Fruit fly (Drosophila melanogaster): ENCODE data around the gene Qtzl.

The Qtzl gene

dm6 chr2L:11963422-11964322 lies 31.9 kb upstream of the Qtzl start (continued):
- TF ChIP-seq CG2889 (GFP tag; IDR thresholded peaks at IDR 0.05) = no peak
- TF ChIP-seq chinmo (GFP tag; IDR thresholded peaks at IDR 0.05; ENCODE audit: partially characterized antibody) = 0 out of 4 replicates have a peak, but pooled peaks have one; percentile 39
- TF ChIP-seq tll (GFP tag; optimal IDR thresholded peaks at IDR 0.05) = no peak
- TF ChIP-seq CG10274 (GFP tag; optimal IDR thresholded peaks at IDR 0.05) = no peak

- no peak for TF ChIP-seq CG34224 (GFP tag; IDR thresholded peaks at IDR 0.05; ENCODE audit: partially characterized antibody)
- TF ChIP-seq Spps (tag; optimal IDR thresholded peaks at IDR 0.05) = no peak
- TF ChIP-seq Sox102F (GFP tag; optimal IDR thresholded peaks at IDR 0.05) = no peak
- no peak for TF ChIP-seq HmgZ (tag; optimal IDR thresholded peaks at IDR 0.05)
- TF ChIP-seq sens (GFP tag) = peak; percentile 79
- TF ChIP-seq CG12659 (GFP tag; optimal IDR thresholded peaks at IDR 0.05) = no peak
- TF ChIP-seq Drgx (GFP tag; IDR thresholded peaks at IDR 0.05) = 0 out of 2 replicates have a peak, but pooled peaks have one; percentile 12
- TF ChIP-seq phol (tag; optimal IDR thresholded peaks at IDR 0.05) = no peak
- TF ChIP-seq CG11247 (GFP tag; IDR thresholded peaks at IDR 0.05) = 0 out of 2 replicates have a peak, but pooled peaks have one; percentile 8
- no peak for TF ChIP-seq gem (tag; optimal IDR thresholded peaks at IDR 0.05)
- no peak for TF ChIP-seq NfI (GFP tag; optimal IDR thresholded peaks at IDR 0.05)
- TF ChIP-seq Ets65A (GFP tag) = peak; percentile 2
- TF ChIP-seq CG6689 (GFP tag; IDR thresholded peaks at IDR 0.05) = no peak
- TF ChIP-seq CG9876 (GFP tag; optimal IDR thresholded peaks at IDR 0.05) = no peak
- TF ChIP-seq sima (GFP tag; optimal IDR thresholded peaks at IDR 0.05) = no peak
- TF ChIP-seq CG13287 (GFP tag; IDR thresholded peaks at IDR 0.05; ENCODE audit: partially characterized antibody) = no peak
- no peak for TF ChIP-seq D19A (tag; optimal IDR thresholded peaks at IDR 0.05)
- TF ChIP-seq chn (GFP tag; optimal IDR thresholded peaks at IDR 0.05) = no peak
- TF ChIP-seq CkIIα-i1 (GFP tag; IDR thresholded peaks at IDR 0.05) = no peak
- no peak for TF ChIP-seq CG4360 (GFP tag; IDR thresholded peaks at IDR 0.05)
- peak; percentile 0 for TF ChIP-seq lbe (GFP tag; optimal IDR thresholded peaks at IDR 0.05)
- no peak for TF ChIP-seq CG17568 (GFP tag; optimal IDR thresholded peaks at IDR 0.05)
- TF ChIP-seq CG1024 (GFP tag; IDR thresholded peaks at IDR 0.05) = no peak
- peak; percentile 5 for TF ChIP-seq cg (GFP tag; optimal IDR thresholded peaks at IDR 0.05)
- TF ChIP-seq Hmr (GFP tag; optimal IDR thresholded peaks at IDR 0.05) = no peak
Measured at dm6 chr2L:11965610-11966594, 29.6 kb upstream of the Qtzl start.

dm6 chr2L:11968581-11969272 lies 26.8 kb upstream of the Qtzl start:
- peak; percentile 47 for TF ChIP-seq cg (GFP tag; optimal IDR thresholded peaks at IDR 0.05)
- peak; percentile 59 for TF ChIP-seq zen (tag; optimal IDR thresholded peaks at IDR 0.05)
- peak; percentile 10 for TF ChIP-seq pros (GFP tag; optimal IDR thresholded peaks at IDR 0.05)
- TF ChIP-seq twi (tag; optimal IDR thresholded peaks at IDR 0.05) = no peak
- TF ChIP-seq D19A (tag; optimal IDR thresholded peaks at IDR 0.05) = peak; percentile 80
- no peak for TF ChIP-seq CG11093 (GFP tag; IDR thresholded peaks at IDR 0.05)
- peak; percentile 40 for TF ChIP-seq cad (GFP tag; optimal IDR thresholded peaks at IDR 0.05)
- TF ChIP-seq Trl (optimal IDR thresholded peaks at IDR 0.05) = peak in 1 of 2 experiments; percentile 21
- TF ChIP-seq Trl (GFP tag; optimal IDR thresholded peaks at IDR 0.05) = no peak
- TF ChIP-seq ken (GFP tag; IDR thresholded peaks at IDR 0.05) = no peak
- peak; percentile 69; the same call in 1 of the 3 replicates for TF ChIP-seq CG6175 (GFP tag; IDR thresholded peaks at IDR 0.05)
- TF ChIP-seq CG1832 (GFP tag; optimal IDR thresholded peaks at IDR 0.05) = peak; percentile 66
- TF ChIP-seq CG3847 (GFP tag; IDR thresholded peaks at IDR 0.05) = no peak
- TF ChIP-seq fd102C (GFP tag; optimal IDR thresholded peaks at IDR 0.05) = no peak
- no peak for TF ChIP-seq CG4730 (GFP tag; IDR thresholded peaks at IDR 0.05)
- no peak for TF ChIP-seq ftz-f1 (GFP tag; optimal IDR thresholded peaks at IDR 0.05)
- peak; percentile 45 for TF ChIP-seq sens (GFP tag)
- no peak for TF ChIP-seq Sry-δ (GFP tag; optimal IDR thresholded peaks at IDR 0.05)

Measured in whole organism, embryonic.